Worm (Caenorhabditis elegans): ENCODE results near the gene ZK899.7.

- TF ChIP-seq dve-1 (tag; optimal IDR thresholded peaks at IDR 0.05; ENCODE audit: insufficient read depth): no peak
- no peak for TF ChIP-seq ZK546.5 (tag; optimal IDR thresholded peaks at IDR 0.05)
- no peak for TF ChIP-seq nhr-237 (tag; optimal IDR thresholded peaks at IDR 0.05)
- TF ChIP-seq nhr-76 (tag; optimal IDR thresholded peaks at IDR 0.05): no peak
- TF ChIP-seq mep-1 (tag; optimal IDR thresholded peaks at IDR 0.05): no peak
- TF ChIP-seq dmd-8 (GFP tag; IDR thresholded peaks at IDR 0.05): no peak
- TF ChIP-seq ztf-11 (tag; optimal IDR thresholded peaks at IDR 0.05): no peak
Measured at ce11 chrX:9401963-9402362, 47.3 kb downstream of the ZK899.7 start.
